Worm (Caenorhabditis elegans) whole organism, mixed stage, embryonic: ENCODE results near the gene F44E5.2.
A peak's percentile ranks its signal among the peaks of the same experiment; 100 is the strongest.

Experiments
- M03D4.4 ChIP-seq: sonication (generic microtip); optimal IDR thresholded peaks from 2 replicates; lab custom pipeline; 2017; ENCODE audit warnings: mild to moderate bottlenecking, missing genetic modification characterization, missing compliant biosample characterization
- bed-3 ChIP-seq: fragments of 200-800 bp; sonication (Bioruptor generic); optimal IDR thresholded peaks from 3 replicates; lab custom pipeline; 2018; ENCODE audit warnings: mild to moderate bottlenecking, missing genetic modification characterization, moderate library complexity, missing compliant biosample characterization
- blmp-1 ChIP-seq: fragments of 150-350 bp; optimal IDR thresholded peaks from 2 replicates; lab custom pipeline; 2014; ENCODE audit warnings: missing biosample characterization, missing genetic modification characterization
- ceh-39 ChIP-seq: fragments of 150-350 bp; optimal IDR thresholded peaks from 2 replicates; lab custom pipeline; 2014; ENCODE audit warnings: missing biosample characterization, missing genetic modification characterization
- ceh-43 ChIP-seq: fragments of 200-800 bp; sonication (Bioruptor generic); optimal IDR thresholded peaks from 2 replicates; lab custom pipeline; 2018; ENCODE audit warnings: mild to moderate bottlenecking, missing genetic modification characterization, moderate library complexity, missing compliant biosample characterization
- ceh-83 ChIP-seq: fragments of 200-800 bp; sonication (Bioruptor generic); optimal IDR thresholded peaks from 2 replicates; lab custom pipeline; 2018; ENCODE audit warnings: mild to moderate bottlenecking, missing genetic modification characterization, missing compliant biosample characterization
- ces-1 ChIP-seq: fragments of 150-350 bp; optimal IDR thresholded peaks from 2 replicates; lab custom pipeline; 2014; ENCODE audit warnings: missing biosample characterization, missing genetic modification reagents, missing genetic modification characterization
- cnd-1 ChIP-seq: fragments of 200-800 bp; sonication (Bioruptor generic); optimal IDR thresholded peaks from 2 replicates; lab custom pipeline; 2018; ENCODE audit warnings: mild to moderate bottlenecking, missing genetic modification characterization, missing compliant biosample characterization
- drap-1 ChIP-seq: fragments of 200-800 bp; sonication (Bioruptor generic); optimal IDR thresholded peaks from 3 replicates; lab custom pipeline; 2018; ENCODE audit warnings: mild to moderate bottlenecking, missing genetic modification characterization, missing compliant biosample characterization
- elt-3 ChIP-seq: fragments of 150-350 bp; optimal IDR thresholded peaks from 2 replicates; lab custom pipeline; 2014; ENCODE audit warnings: missing biosample characterization, missing genetic modification characterization
- ham-2 ChIP-seq: fragments of 200-800 bp; sonication (Bioruptor generic); optimal IDR thresholded peaks from 2 replicates; lab custom pipeline; 2018; ENCODE audit warnings: mild to moderate bottlenecking, missing genetic modification characterization, missing compliant biosample characterization
- hlh-1 ChIP-seq: fragments of 150-350 bp; optimal IDR thresholded peaks from 2 replicates; lab custom pipeline; 2014; ENCODE audit warnings: missing biosample characterization, missing genetic modification reagents, missing genetic modification characterization
- lin-13 ChIP-seq: fragments of 150-350 bp; optimal IDR thresholded peaks from 2 replicates; lab custom pipeline; 2014; ENCODE audit warnings: missing biosample characterization, missing genetic modification characterization
- lin-32 ChIP-seq: fragments of 200-800 bp; sonication (Bioruptor generic); optimal IDR thresholded peaks from 2 replicates; lab custom pipeline; 2018; ENCODE audit warnings: mild to moderate bottlenecking, missing genetic modification characterization, missing compliant biosample characterization
- lsy-2 ChIP-seq: fragments of 150-350 bp; optimal IDR thresholded peaks from 2 replicates; lab custom pipeline; 2014; ENCODE audit warnings: missing biosample characterization, missing genetic modification characterization
- mab-5 ChIP-seq: fragments of 150-350 bp; optimal IDR thresholded peaks from 2 replicates; lab custom pipeline; 2014; ENCODE audit warnings: missing biosample characterization, missing genetic modification characterization
- mep-1 ChIP-seq: fragments of 150-350 bp; optimal IDR thresholded peaks from 2 replicates; lab custom pipeline; 2017; ENCODE audit warnings: missing biosample characterization, missing genetic modification reagents, missing genetic modification characterization, inconsistent platforms
- mls-2 ChIP-seq: sonication (generic microtip); optimal IDR thresholded peaks from 2 replicates; lab custom pipeline; 2016; ENCODE audit warnings: mild to moderate bottlenecking, missing genetic modification characterization, moderate library complexity, missing compliant biosample characterization
- nhr-12 ChIP-seq: fragments of 150-350 bp; optimal IDR thresholded peaks from 2 replicates; lab custom pipeline; 2014; ENCODE audit warnings: missing biosample characterization, missing genetic modification characterization
- nhr-2 ChIP-seq: fragments of 150-350 bp; optimal IDR thresholded peaks from 2 replicates; lab custom pipeline; 2014; ENCODE audit warnings: missing biosample characterization, missing genetic modification characterization
- nhr-237 ChIP-seq: fragments of 150-350 bp; optimal IDR thresholded peaks from 2 replicates; lab custom pipeline; 2014; ENCODE audit warnings: missing biosample characterization, missing genetic modification characterization
- nhr-28 ChIP-seq: fragments of 150-350 bp; optimal IDR thresholded peaks from 2 replicates; lab custom pipeline; 2014; ENCODE audit warnings: missing biosample characterization, missing genetic modification characterization
- nhr-76 ChIP-seq: sonication (generic microtip); optimal IDR thresholded peaks from 2 replicates; lab custom pipeline; 2017; ENCODE audit warnings: missing biosample characterization, missing genetic modification characterization
- pha-4 ChIP-seq: fragments of 150-350 bp; optimal IDR thresholded peaks from 2 replicates; lab custom pipeline; 2018; ENCODE audit warnings: missing biosample characterization, missing genetic modification reagents, missing genetic modification characterization
- sem-2 ChIP-seq: fragments of 200-800 bp; sonication (Bioruptor generic); optimal IDR thresholded peaks from 2 replicates; lab custom pipeline; 2018; ENCODE audit warnings: mild to moderate bottlenecking, missing genetic modification characterization, missing compliant biosample characterization
- snpc-4 ChIP-seq: fragments of 150-350 bp; optimal IDR thresholded peaks from 2 replicates; lab custom pipeline; 2014; ENCODE audit warnings: missing biosample characterization, missing genetic modification characterization
- sptf-1 ChIP-seq: sonication (generic microtip); optimal IDR thresholded peaks from 2 replicates; lab custom pipeline; 2017; ENCODE audit warnings: mild to moderate bottlenecking, missing genetic modification characterization, moderate library complexity, missing compliant biosample characterization
- tbx-8 ChIP-seq: fragments of 200-800 bp; sonication (Bioruptor generic); optimal IDR thresholded peaks from 2 replicates; lab custom pipeline; 2018; ENCODE audit warnings: mild to moderate bottlenecking, missing genetic modification characterization, moderate library complexity, missing compliant biosample characterization
- unc-120 ChIP-seq: sonication (generic microtip); optimal IDR thresholded peaks from 2 replicates; lab custom pipeline; 2017; ENCODE audit warnings: missing genetic modification characterization, missing compliant biosample characterization; ENCODE audit not compliant: poor library complexity, severe bottlenecking
- unc-62 ChIP-seq: fragments of 150-350 bp; optimal IDR thresholded peaks from 2 replicates; lab custom pipeline; 2014; ENCODE audit warnings: missing biosample characterization, missing genetic modification reagents, missing genetic modification characterization
- ztf-11 ChIP-seq: fragments of 150-350 bp; optimal IDR thresholded peaks from 2 replicates; lab custom pipeline; 2014; ENCODE audit warnings: missing biosample characterization, missing genetic modification characterization

F44E5.2 gene

DNA sequence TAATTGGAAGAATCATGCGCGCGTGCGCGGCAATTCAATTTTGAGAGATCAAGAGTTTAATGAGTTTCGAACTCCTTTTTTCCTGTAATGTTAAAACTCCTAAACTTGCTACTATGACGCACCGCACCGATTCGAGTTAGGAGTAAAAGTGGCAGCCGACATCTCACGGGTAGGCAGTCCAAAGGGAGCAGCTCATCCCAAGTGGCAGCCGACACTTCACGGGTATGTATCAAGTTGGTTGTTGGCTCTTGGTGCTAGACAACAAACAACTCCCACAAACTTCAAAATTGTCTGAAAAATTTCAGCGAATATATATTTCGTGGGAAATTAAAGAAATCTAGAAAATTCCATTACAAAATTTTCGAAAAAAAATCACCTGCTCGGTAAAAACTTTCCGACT, 13.4 kb upstream of the F44E5.2 start:
- TF ChIP-seq nhr-76 (tag; lab: Kevin White, UChicago) (no peak), nhr-28 (no peak), snpc-4 (tag; lab: Kevin White, UChicago) (no peak), ceh-39 (tag; lab: Kevin White, UChicago) (no peak), ces-1 (peak; percentile 71), lsy-2 (no peak)

ce11 chrII:11756684-11757107, 9.9 kb upstream of the F44E5.2 start:
- TF ChIP-seq ces-1 (peak; percentile 43), nhr-76 (tag; lab: Kevin White, UChicago) (no peak), nhr-2 (tag; lab: Kevin White, UChicago) (peak; percentile 59)

- TF ChIP-seq ceh-83, result peak; percentile 76
- TF ChIP-seq ceh-43, result peak; percentile 70
- peak; percentile 90 for TF ChIP-seq sptf-1 (tag; lab: Kevin White, UChicago)
- peak; percentile 26 for TF ChIP-seq blmp-1 (tag; lab: Kevin White, UChicago)
- peak; percentile 73 for TF ChIP-seq nhr-2 (tag; lab: Kevin White, UChicago)
- TF ChIP-seq nhr-12 (tag; lab: Kevin White, UChicago), result peak; percentile 21
- peak; percentile 88 for TF ChIP-seq ceh-39 (tag; lab: Kevin White, UChicago)
- TF ChIP-seq lin-32, result peak; percentile 97
- peak; percentile 47 for TF ChIP-seq lsy-2
- TF ChIP-seq ces-1, result peak; percentile 88
- peak; percentile 77 for TF ChIP-seq unc-120 (tag; lab: Kevin White, UChicago)
- peak; percentile 54 for TF ChIP-seq pha-4 (tag; lab: Kevin White, UChicago)
- peak; percentile 56 for TF ChIP-seq ztf-11 (tag; lab: Kevin White, UChicago)
- TF ChIP-seq cnd-1, result peak; percentile 92
- peak; percentile 93 for TF ChIP-seq hlh-1 (tag; lab: Kevin White, UChicago)
- peak; percentile 59 for TF ChIP-seq sem-2 (GFP tag; lab: Kevin White, UChicago)
- peak; percentile 19 for TF ChIP-seq ham-2
- peak; percentile 24 for TF ChIP-seq elt-3 (tag; lab: Kevin White, UChicago)
- TF ChIP-seq drap-1 (GFP tag; lab: Kevin White, UChicago), result peak; percentile 56
- peak; percentile 94 for TF ChIP-seq lin-13
- TF ChIP-seq M03D4.4 (tag; lab: Kevin White, UChicago), result peak; percentile 60
- TF ChIP-seq nhr-237 (tag; lab: Kevin White, UChicago), result peak; percentile 83
- peak; percentile 71 for TF ChIP-seq unc-62
- TF ChIP-seq tbx-8 (GFP tag; lab: Kevin White, UChicago), result peak; percentile 67
- TF ChIP-seq mep-1 (tag; lab: Kevin White, UChicago), result peak; percentile 83
- peak; percentile 93 for TF ChIP-seq mls-2 (tag; lab: Kevin White, UChicago)
- TF ChIP-seq mab-5 (tag; lab: Kevin White, UChicago), result peak; percentile 30
- TF ChIP-seq bed-3 (GFP tag; lab: Kevin White, UChicago), result peak; percentile 62
- TF ChIP-seq, all 35 proteins: peak for 28; not testable (repeated sequence) for 7
Observed at ce11 chrII:11759277-11759676, 7.3 kb upstream of the F44E5.2 start, which contains the start of the genes F44E5.4 and F44E5.5. Gene F44E5.4 (minus strand): TSS chrII:11759311. Gene F44E5.5 (plus strand): TSS chrII:11759662.

DNA sequence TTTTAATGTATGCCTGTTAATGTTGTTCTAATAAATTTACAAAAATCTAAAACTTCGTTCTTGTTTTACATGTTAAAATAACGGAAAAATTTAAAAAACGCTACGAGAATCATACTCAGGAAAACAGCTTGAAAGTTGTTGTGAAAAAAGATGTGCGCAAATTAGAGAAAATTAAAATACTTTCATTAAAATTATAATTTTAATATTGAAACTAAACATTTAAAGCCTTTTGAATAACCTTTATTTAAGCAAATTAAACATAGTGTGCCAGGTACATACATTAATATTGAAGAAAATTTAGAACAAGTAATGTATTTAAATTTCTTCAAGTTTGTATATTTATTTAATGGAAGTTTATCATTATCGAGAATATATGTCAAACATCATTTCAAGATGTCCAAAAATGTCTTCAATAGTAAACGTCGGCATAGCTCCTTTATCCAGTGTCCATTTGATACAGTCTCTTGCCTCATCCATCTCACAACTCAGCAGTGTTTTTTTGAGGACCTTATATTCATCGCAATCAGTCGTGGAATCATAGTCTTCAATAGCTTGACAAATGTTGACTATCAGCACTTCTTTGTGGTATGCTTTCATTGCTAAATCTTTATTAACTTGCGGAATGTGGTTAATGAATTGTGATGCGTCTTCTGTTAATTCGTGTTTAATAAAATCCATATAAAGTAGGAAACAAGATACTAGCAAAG, 4.6 kb upstream of the F44E5.2 start:
- TF ChIP-seq hlh-1 (tag; lab: Kevin White, UChicago) (no peak), M03D4.4 (tag; lab: Kevin White, UChicago) (no peak), lsy-2 (peak; percentile 10), ham-2 (no peak), snpc-4 (tag; lab: Kevin White, UChicago) (no peak), lin-32 (no peak), mep-1 (tag; lab: Kevin White, UChicago) (no peak), pha-4 (tag; lab: Kevin White, UChicago) (no peak), nhr-2 (tag; lab: Kevin White, UChicago) (peak; percentile 60), tbx-8 (GFP tag; lab: Kevin White, UChicago) (no peak), drap-1 (GFP tag; lab: Kevin White, UChicago) (no peak), ceh-43 (no peak), nhr-12 (tag; lab: Kevin White, UChicago) (no peak), ztf-11 (tag; lab: Kevin White, UChicago) (no peak), ceh-83 (no peak), sptf-1 (tag; lab: Kevin White, UChicago) (no peak), unc-62 (no peak), ces-1 (peak; percentile 64), nhr-76 (tag; lab: Kevin White, UChicago) (no peak), blmp-1 (tag; lab: Kevin White, UChicago) (no peak), ceh-39 (tag; lab: Kevin White, UChicago) (no peak), elt-3 (tag; lab: Kevin White, UChicago) (no peak), sem-2 (GFP tag; lab: Kevin White, UChicago) (no peak), bed-3 (GFP tag; lab: Kevin White, UChicago) (no peak), lin-13 (no peak)
